Fruit fly (Drosophila melanogaster) whole organism, embryonic: ENCODE data around the gene CG15425.

ENCODE experiments used
- Atf6 ChIP-seq: fragments of 200-800 bp; sonication (Bioruptor generic); IDR thresholded peaks from 2 replicates; pipeline ENCODE4 v1.3.6; 2022; ENCODE audit warnings: missing biosample characterization, missing genetic modification characterization
- CG10147 ChIP-seq: fragments of 200-800 bp; sonication (Bioruptor generic); optimal IDR thresholded peaks from 2 replicates; lab custom pipeline; 2019; ENCODE audit warnings: missing biosample characterization, mild to moderate bottlenecking, missing genetic modification characterization, moderate library complexity
- CG10267 ChIP-seq: fragments of 200-800 bp; sonication (Bioruptor generic); optimal IDR thresholded peaks from 2 replicates; lab custom pipeline; 2018; ENCODE audit warnings: missing biosample characterization, mild to moderate bottlenecking, missing genetic modification characterization, moderate library complexity
- CG10979 ChIP-seq: fragments of 200-800 bp; sonication (Bioruptor generic); optimal IDR thresholded peaks from 2 replicates; lab custom pipeline; 2018; ENCODE audit warnings: missing biosample characterization, mild to moderate bottlenecking, missing genetic modification characterization, moderate library complexity
- CG11723 ChIP-seq: fragments of 200-800 bp; sonication (Bioruptor generic); optimal IDR thresholded peaks from 2 replicates; lab custom pipeline; 2017; ENCODE audit warnings: missing biosample characterization, mild to moderate bottlenecking, missing genetic modification characterization
- CG1233 ChIP-seq: fragments of 200-800 bp; sonication (Bioruptor generic); optimal IDR thresholded peaks from 4 replicates; lab custom pipeline; 2018; ENCODE audit warnings: missing biosample characterization, mild to moderate bottlenecking, missing genetic modification characterization
- CG13296 ChIP-seq: fragments of 200-800 bp; sonication (Bioruptor generic); optimal IDR thresholded peaks from 3 replicates; lab custom pipeline; 2018; ENCODE audit warnings: missing biosample characterization, mild to moderate bottlenecking, missing genetic modification characterization
- CG13624 ChIP-seq: fragments of 200-800 bp; sonication (Bioruptor generic); optimal IDR thresholded peaks from 2 replicates; lab custom pipeline; 2016; ENCODE audit warnings: missing biosample characterization, missing genetic modification characterization
- CG14014 ChIP-seq: fragments of 200-800 bp; sonication (Bioruptor generic); IDR thresholded peaks from 2 replicates; pipeline ENCODE4 v1.3.6; 2022; ENCODE audit warnings: missing biosample characterization, missing genetic modification characterization
- CG14441 ChIP-seq: fragments of 200-800 bp; sonication (Bioruptor generic); IDR thresholded peaks from 2 replicates; pipeline ENCODE4 v1.3.6; 2022; ENCODE audit warnings: missing biosample characterization, missing genetic modification characterization
- CG15011 ChIP-seq: fragments of 200-800 bp; sonication (Bioruptor generic); optimal IDR thresholded peaks from 3 replicates; lab custom pipeline; 2018; ENCODE audit warnings: missing biosample characterization, mild to moderate bottlenecking, missing genetic modification characterization
- CG15479 ChIP-seq: fragments of 200-800 bp; sonication (Bioruptor generic); optimal IDR thresholded peaks from 3 replicates; lab custom pipeline; 2019; ENCODE audit warnings: missing biosample characterization, mild to moderate bottlenecking, missing genetic modification characterization, moderate library complexity
- CG15514 ChIP-seq: fragments of 200-800 bp; sonication (Bioruptor generic); optimal IDR thresholded peaks from 3 replicates; lab custom pipeline; 2017; ENCODE audit warnings: missing biosample characterization, missing genetic modification characterization, mild to moderate bottlenecking, moderate library complexity, missing genetic modification reagents
- CG15601 ChIP-seq: fragments of 200-800 bp; sonication (Bioruptor generic); optimal IDR thresholded peaks from 3 replicates; lab custom pipeline; 2019; ENCODE audit warnings: missing biosample characterization, mild to moderate bottlenecking, missing genetic modification characterization, moderate library complexity
- CG17802 ChIP-seq: fragments of 200-800 bp; sonication (Bioruptor generic); optimal IDR thresholded peaks from 2 replicates; lab custom pipeline; 2018; ENCODE audit warnings: missing biosample characterization, mild to moderate bottlenecking, missing genetic modification characterization, moderate library complexity
- CG2202 ChIP-seq: fragments of 200-800 bp; sonication (Bioruptor generic); optimal IDR thresholded peaks from 2 replicates; lab custom pipeline; 2018; ENCODE audit warnings: missing biosample characterization, mild to moderate bottlenecking, missing genetic modification characterization
- CG43689 ChIP-seq: fragments of 200-800 bp; sonication (Bioruptor generic); IDR thresholded peaks from 2 replicates; pipeline ENCODE4 v1.3.6; 2022; ENCODE audit warnings: missing biosample characterization, missing genetic modification characterization
- CG4730 ChIP-seq: fragments of 200-800 bp; sonication (Bioruptor generic); IDR thresholded peaks from 2 replicates; pipeline ENCODE4 v1.3.6; 2022; ENCODE audit warnings: missing biosample characterization, missing genetic modification characterization
- CG6254 ChIP-seq: fragments of 200-800 bp; sonication (Bioruptor generic); optimal IDR thresholded peaks from 3 replicates; lab custom pipeline; 2017; ENCODE audit warnings: mild to moderate bottlenecking, missing biosample characterization, missing genetic modification reagents, missing genetic modification characterization
- CG6813 ChIP-seq: fragments of 200-800 bp; sonication (Bioruptor generic); optimal IDR thresholded peaks from 2 replicates; lab custom pipeline; 2017; ENCODE audit warnings: missing biosample characterization, missing genetic modification characterization, mild to moderate bottlenecking, moderate library complexity, missing genetic modification reagents
- CG6854 ChIP-seq: fragments of 200-800 bp; sonication (Bioruptor generic); optimal IDR thresholded peaks from 3 replicates; lab custom pipeline; 2017; ENCODE audit warnings: missing biosample characterization, mild to moderate bottlenecking, missing genetic modification characterization
- CG8089 ChIP-seq: fragments of 200-800 bp; sonication (Bioruptor generic); optimal IDR thresholded peaks from 3 replicates; lab custom pipeline; 2016; ENCODE audit warnings: missing biosample characterization, missing genetic modification characterization
- CG8924 ChIP-seq: fragments of 200-800 bp; optimal IDR thresholded peaks from 3 replicates; lab custom pipeline; 2019; ENCODE audit warnings: missing biosample characterization, mild to moderate bottlenecking, missing genetic modification characterization, moderate library complexity
- Dad ChIP-seq: fragments of 200-800 bp; sonication (Bioruptor generic); optimal IDR thresholded peaks from 3 replicates; lab custom pipeline; 2016; ENCODE audit warnings: missing biosample characterization, missing genetic modification characterization
- Gug ChIP-seq: fragments of 200-800 bp; sonication (Bioruptor generic); IDR thresholded peaks from 4 replicates; pipeline ENCODE4 v1.3.6; 2022; ENCODE audit warnings: missing biosample characterization, missing genetic modification characterization
- Hand ChIP-seq: fragments of 200-800 bp; sonication (Bioruptor generic); optimal IDR thresholded peaks from 2 replicates; lab custom pipeline; 2017; ENCODE audit warnings: mild to moderate bottlenecking, missing biosample characterization, missing genetic modification reagents, missing genetic modification characterization
- Hsf ChIP-seq: fragments of 200-800 bp; sonication (Bioruptor generic); optimal IDR thresholded peaks from 3 replicates; lab custom pipeline; 2016; ENCODE audit warnings: missing biosample characterization, missing genetic modification characterization
- Lhr ChIP-seq: fragments of 200-800 bp; sonication (Bioruptor generic); optimal IDR thresholded peaks from 3 replicates; lab custom pipeline; 2017; ENCODE audit warnings: mild to moderate bottlenecking, missing biosample characterization, missing genetic modification reagents, missing genetic modification characterization
- NC2β ChIP-seq: fragments of 200-800 bp; sonication (Bioruptor generic); optimal IDR thresholded peaks from 2 replicates; lab custom pipeline; 2016; ENCODE audit warnings: missing biosample characterization, missing genetic modification characterization
- Ravus ChIP-seq: fragments of 200-800 bp; sonication (Bioruptor generic); IDR thresholded peaks from 2 replicates; pipeline ENCODE4 v1.3.6; 2022; ENCODE audit warnings: missing biosample characterization, missing genetic modification characterization
- Scr ChIP-seq: fragments of 200-800 bp; sonication (Bioruptor generic); IDR thresholded peaks from 2 replicates; pipeline ENCODE4 v1.3.6; 2022; ENCODE audit warnings: missing biosample characterization, missing genetic modification characterization; ENCODE audit not compliant: partially characterized antibody
- Sin3A ChIP-seq: fragments of >200 bp; optimal IDR thresholded peaks from 2 replicates; lab custom pipeline; 2018
- Stat92E ChIP-seq, 3 experiments: fragments of >200 bp in 2 of 3; fragments of 200-800 bp in 1 of 3; sonication (Bioruptor generic) in 1 of 3; optimal IDR thresholded peaks; 2 replicates each; lab custom pipeline; 2017 to 2019; ENCODE audit warnings: missing biosample characterization in 3 of 3, missing genetic modification characterization in 3 of 3, mild to moderate bottlenecking in 1 of 3, moderate library complexity in 1 of 3
- al ChIP-seq: fragments of 200-800 bp; sonication (Bioruptor generic); IDR thresholded peaks from 2 replicates; pipeline ENCODE4 v1.3.6; 2022; ENCODE audit warnings: missing biosample characterization, missing genetic modification characterization
- ato ChIP-seq: fragments of 200-800 bp; sonication (Bioruptor generic); IDR thresholded peaks from 2 replicates; pipeline ENCODE4 v1.3.6; 2022; ENCODE audit warnings: missing biosample characterization, missing genetic modification characterization; ENCODE audit not compliant: partially characterized antibody
- caup ChIP-seq: fragments of 200-800 bp; sonication (Bioruptor generic); optimal IDR thresholded peaks from 3 replicates; lab custom pipeline; 2017; ENCODE audit warnings: missing biosample characterization, mild to moderate bottlenecking, missing genetic modification characterization, moderate library complexity; ENCODE audit not compliant: severe bottlenecking
- chif ChIP-seq, 2 experiments: fragments of 200-800 bp; sonication (Bioruptor generic); optimal IDR thresholded peaks; 3 replicates each; lab custom pipeline; 2016; ENCODE audit warnings: missing biosample characterization in 2 of 2, missing genetic modification characterization in 2 of 2
- dmrt11E ChIP-seq: fragments of 200-800 bp; sonication (Bioruptor generic); optimal IDR thresholded peaks from 3 replicates; lab custom pipeline; 2018; ENCODE audit warnings: missing biosample characterization, mild to moderate bottlenecking, missing genetic modification characterization, moderate library complexity
- grau ChIP-seq: fragments of 200-800 bp; optimal IDR thresholded peaks from 3 replicates; lab custom pipeline; 2019; ENCODE audit warnings: missing biosample characterization, mild to moderate bottlenecking, missing genetic modification characterization, moderate library complexity
- ken ChIP-seq: fragments of 200-800 bp; sonication (Bioruptor generic); IDR thresholded peaks from 3 replicates; pipeline ENCODE4 v1.3.6; 2022; ENCODE audit warnings: missing biosample characterization, missing genetic modification characterization
- p53 ChIP-seq: fragments of 200-800 bp; sonication (Bioruptor generic); optimal IDR thresholded peaks from 2 replicates; lab custom pipeline; 2016; ENCODE audit warnings: missing biosample characterization, missing genetic modification characterization
- psq ChIP-seq: fragments of 200-800 bp; sonication (Bioruptor generic); optimal IDR thresholded peaks from 2 replicates; lab custom pipeline; 2017; ENCODE audit warnings: missing biosample characterization, missing genetic modification characterization
- sc ChIP-seq, 3 experiments: fragments of >200 bp in 2 of 3; fragments of 200-800 bp in 1 of 3; sonication (Bioruptor generic) in 1 of 3; optimal IDR thresholded peaks; 2 replicates in 2 of 3; 3 replicates in 1 of 3; lab custom pipeline; 2017; ENCODE audit warnings: mild to moderate bottlenecking in 1 of 3, missing biosample characterization in 1 of 3, missing genetic modification characterization in 1 of 3, missing genetic modification reagents in 1 of 3
- sens ChIP-seq: fragments of 200-800 bp; sonication (Bioruptor generic); peaks from one replicate; lab custom pipeline; 2016; ENCODE audit warnings: missing biosample characterization, missing genetic modification characterization
- tin ChIP-seq: fragments of 200-800 bp; sonication (Bioruptor generic); optimal IDR thresholded peaks from 3 replicates; lab custom pipeline; 2016; ENCODE audit warnings: missing biosample characterization, missing genetic modification characterization
- vvl ChIP-seq: fragments of 200-800 bp; sonication (Bioruptor generic); IDR thresholded peaks from 2 replicates; pipeline ENCODE4 v1.3.6; 2022; ENCODE audit warnings: missing biosample characterization, missing genetic modification characterization
- wdn ChIP-seq: fragments of 200-800 bp; sonication (Bioruptor generic); IDR thresholded peaks from 2 replicates; pipeline ENCODE4 v1.3.6; 2022; ENCODE audit warnings: missing biosample characterization, missing genetic modification characterization
- wek ChIP-seq: fragments of 200-800 bp; sonication (Bioruptor generic); optimal IDR thresholded peaks from 3 replicates; lab custom pipeline; 2018; ENCODE audit warnings: missing biosample characterization, mild to moderate bottlenecking, missing genetic modification characterization, moderate library complexity

Gene CG15425

DNA sequence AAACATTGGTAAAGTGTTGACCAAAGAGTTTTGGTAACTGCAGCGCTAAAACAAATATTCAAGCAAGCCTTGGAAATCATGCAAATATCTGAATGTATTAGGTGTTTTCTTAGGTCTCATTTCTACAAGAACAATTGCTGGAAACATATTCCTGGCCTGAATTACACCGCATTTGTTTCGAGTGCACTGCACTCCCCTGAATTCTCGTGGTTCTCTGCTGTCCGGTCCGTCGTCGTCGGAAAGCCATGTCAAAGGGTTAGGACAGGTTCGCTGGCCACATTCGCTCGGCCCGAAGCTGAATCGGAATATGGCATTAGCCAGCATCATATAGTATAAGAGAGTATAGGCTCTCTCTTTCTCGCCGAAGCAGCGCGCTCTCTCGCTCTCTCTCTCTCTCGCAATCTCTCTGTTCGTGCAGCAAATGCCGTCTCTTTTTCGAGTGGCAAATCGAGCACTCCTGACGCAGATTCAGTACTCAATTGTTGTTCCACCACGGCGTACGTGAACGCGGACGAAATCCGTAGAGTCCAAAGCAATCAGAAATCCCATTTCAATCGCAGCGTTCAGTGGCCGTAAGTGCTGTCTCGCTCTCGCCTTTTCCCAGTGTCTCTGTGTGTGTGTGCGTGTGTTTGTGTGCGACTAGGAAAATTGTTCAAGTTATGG, 25.4 kb downstream of the CG15425 start, which contains the start of gene tutl (continued):
- TF ChIP-seq Ravus (GFP tag; lab: Robert Waterston, UW) (peak; percentile 50), psq (peak; percentile 60), wek (GFP tag; lab: Kevin White, UChicago) (no peak), CG6254 (GFP tag; lab: Kevin White, UChicago) (peak; percentile 80), Dad (GFP tag; lab: Kevin White, UChicago) (peak; percentile 74), CG15479 (peak; percentile 77), p53 (peak; percentile 55), al (GFP tag; lab: Robert Waterston, UW) (peak; percentile 82), Scr (GFP tag; lab: Robert Waterston, UW) (peak; percentile 35; the same call in 1 of the 2 replicates), CG10147 (GFP tag; lab: Kevin White, UChicago) (peak; percentile 71), NC2β (peak; percentile 60), CG8924 (tag; lab: Kevin White, UChicago) (peak; percentile 62), CG11723 (peak; percentile 64), Lhr (peak; percentile 47), CG14014 (GFP tag; lab: Robert Waterston, UW) (peak; percentile 74)

DNA sequence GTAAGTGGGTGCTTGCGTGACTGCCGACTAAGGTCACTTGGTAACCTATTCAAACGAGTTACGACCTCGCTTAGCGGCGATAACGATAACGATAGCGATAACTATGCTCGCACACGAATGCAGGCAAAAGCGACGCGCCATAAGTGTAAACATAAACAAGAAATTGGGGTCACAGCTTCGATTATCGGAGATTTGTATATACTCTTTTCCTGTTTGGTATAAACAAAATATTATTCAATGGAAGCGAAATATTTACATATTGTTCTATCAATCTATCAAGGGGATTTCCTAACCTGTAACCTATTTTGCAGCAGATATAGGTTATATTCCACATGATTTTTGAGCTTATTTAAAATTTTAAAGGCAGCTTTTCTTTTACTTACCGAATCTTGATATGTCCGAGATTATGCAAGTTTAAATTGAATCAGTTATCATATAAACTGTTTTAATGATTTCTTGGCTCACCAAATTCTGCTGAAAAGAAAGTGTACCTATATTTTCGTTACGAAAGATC, 28.7 kb downstream of the CG15425 start:
- TF ChIP-seq chif (GFP tag; optimal IDR thresholded peaks at IDR 0.05; lab: Kevin White, UChicago) (no peak), CG1233 (peak; percentile 12), Atf6 (GFP tag; lab: Robert Waterston, UW) (no peak), CG15011 (GFP tag; lab: Kevin White, UChicago) (no peak), dmrt11E (tag; lab: Kevin White, UChicago) (no peak), Stat92E (GFP tag; optimal IDR thresholded peaks at IDR 0.05; lab: Kevin White, UChicago) (peak in 1 of 3 experiments; percentile 67), CG10979 (peak; percentile 63), CG13624 (GFP tag; lab: Kevin White, UChicago) (peak; percentile 31), CG2202 (no peak), CG8089 (GFP tag; lab: Kevin White, UChicago) (no peak), CG4730 (GFP tag; lab: Robert Waterston, UW) (no peak), ken (GFP tag; lab: Robert Waterston, UW) (no peak), CG14441 (GFP tag; lab: Robert Waterston, UW) (no peak), Hand (no peak), sc (optimal IDR thresholded peaks at IDR 0.05; lab: Kevin White, UChicago) (no peak), sc (GFP tag; optimal IDR thresholded peaks at IDR 0.05; lab: Kevin White, UChicago) (no peak), tin (GFP tag; lab: Kevin White, UChicago) (peak; percentile 30), CG15601 (tag; lab: Kevin White, UChicago) (peak; percentile 51), CG17802 (no peak), caup (no peak), CG43689 (GFP tag; lab: Robert Waterston, UW) (no peak), CG15514 (GFP tag; lab: Kevin White, UChicago) (peak; percentile 1), Gug (no peak), vvl (GFP tag; lab: Robert Waterston, UW) (no peak), Sin3A (lab: Kevin White, UChicago) (no peak), ato (GFP tag; lab: Robert Waterston, UW) (no peak), CG13296 (GFP tag; lab: Kevin White, UChicago) (peak; percentile 10), CG10267 (tag; lab: Kevin White, UChicago) (peak; percentile 19), wdn (GFP tag; lab: Robert Waterston, UW) (no peak), Hsf (GFP tag; lab: Kevin White, UChicago) (peak; percentile 26), sens (GFP tag; lab: Kevin White, UChicago) (peak; percentile 93), CG6813 (GFP tag; lab: Kevin White, UChicago) (peak; percentile 11), CG6854 (GFP tag; lab: Kevin White, UChicago) (no peak), grau (tag; lab: Kevin White, UChicago) (peak; percentile 32)
